Worm (Caenorhabditis elegans): ENCODE data around the gene D1044.7.

DNA sequence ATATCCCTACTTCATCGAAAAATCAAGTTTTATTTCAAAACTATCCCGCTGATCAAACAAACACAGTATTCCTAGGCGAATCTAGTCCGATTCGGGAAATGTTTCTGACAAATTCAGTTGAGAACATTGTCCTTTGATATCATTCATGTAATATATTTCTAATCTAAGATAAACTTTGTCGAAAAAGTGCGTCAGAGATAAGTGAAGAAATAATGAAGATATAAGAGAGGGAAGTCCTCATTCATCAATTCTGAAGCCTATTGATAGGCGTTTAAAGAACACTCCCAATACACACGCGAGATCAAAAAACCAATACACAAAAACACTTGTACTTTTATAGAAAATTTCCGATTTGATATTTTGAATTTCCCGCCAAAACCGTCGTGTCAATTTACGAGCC lies 43.7 kb downstream of the D1044.7 start:
- TF ChIP-seq pha-4 (tag; optimal IDR thresholded peaks at IDR 0.05) (no peak), elt-3 (tag; optimal IDR thresholded peaks at IDR 0.05) (no peak), lin-13 (tag; optimal IDR thresholded peaks at IDR 0.05) (no peak), nhr-237 (tag; optimal IDR thresholded peaks at IDR 0.05) (no peak), unc-39 (tag; optimal IDR thresholded peaks at IDR 0.05) (no peak), ztf-11 (tag; optimal IDR thresholded peaks at IDR 0.05) (no peak), lsy-2 (tag; optimal IDR thresholded peaks at IDR 0.05) (no peak), ces-1 (GFP tag; optimal IDR thresholded peaks at IDR 0.05) (no peak), snpc-4 (tag; optimal IDR thresholded peaks at IDR 0.05) (no peak), nhr-28 (tag; optimal IDR thresholded peaks at IDR 0.05) (no peak), zip-8 (tag; optimal IDR thresholded peaks at IDR 0.05) (no peak), ceh-83 (GFP tag; optimal IDR thresholded peaks at IDR 0.05) (no peak)

All from whole organism, mixed stage, embryonic.